Worm (Caenorhabditis elegans) whole organism, mixed stage, embryonic: ENCODE measurements around the gene hmit-1.1.

Experiments used
- nhr-28 ChIP-seq: fragments of 150-350 bp; optimal IDR thresholded peaks from 2 replicates; lab custom pipeline; 2014; ENCODE audit warnings: missing biosample characterization, missing genetic modification characterization
- pha-4 ChIP-seq: fragments of 150-350 bp; optimal IDR thresholded peaks from 2 replicates; lab custom pipeline; 2018; ENCODE audit warnings: missing biosample characterization, missing genetic modification reagents, missing genetic modification characterization
- snpc-4 ChIP-seq: fragments of 150-350 bp; optimal IDR thresholded peaks from 2 replicates; lab custom pipeline; 2014; ENCODE audit warnings: missing biosample characterization, missing genetic modification characterization

- TF ChIP-seq snpc-4 = no peak
- TF ChIP-seq pha-4 (tag; lab: Kevin White, UChicago) = no peak
- no peak for TF ChIP-seq nhr-28 (tag; lab: Kevin White, UChicago)
Observed at ce11 chrV:18504610-18505009, 12.0 kb upstream of the hmit-1.1 start.
